Fruit fly (Drosophila melanogaster) Kc167 (cell line): ENCODE results near the gene Fdx1.

Experiments used
- Myc ChIP-seq: fragments of >200 bp; optimal IDR thresholded peaks from 2 replicates; lab custom pipeline; 2017; ENCODE audit warnings: missing external identifiers
- Sin3A ChIP-seq: fragments of >200 bp; optimal IDR thresholded peaks from 2 replicates; lab custom pipeline; 2018; ENCODE audit warnings: missing external identifiers
- h ChIP-seq: fragments of >200 bp; optimal IDR thresholded peaks from 3 replicates; lab custom pipeline; 2018; ENCODE audit warnings: missing external identifiers
- psq ChIP-seq: fragments of >200 bp; optimal IDR thresholded peaks from 2 replicates; lab custom pipeline; 2017; ENCODE audit warnings: missing external identifiers
- ttk ChIP-seq: sonication (Bioruptor generic); optimal IDR thresholded peaks from 2 replicates; lab custom pipeline; 2017; ENCODE audit warnings: missing external identifiers

DNA sequence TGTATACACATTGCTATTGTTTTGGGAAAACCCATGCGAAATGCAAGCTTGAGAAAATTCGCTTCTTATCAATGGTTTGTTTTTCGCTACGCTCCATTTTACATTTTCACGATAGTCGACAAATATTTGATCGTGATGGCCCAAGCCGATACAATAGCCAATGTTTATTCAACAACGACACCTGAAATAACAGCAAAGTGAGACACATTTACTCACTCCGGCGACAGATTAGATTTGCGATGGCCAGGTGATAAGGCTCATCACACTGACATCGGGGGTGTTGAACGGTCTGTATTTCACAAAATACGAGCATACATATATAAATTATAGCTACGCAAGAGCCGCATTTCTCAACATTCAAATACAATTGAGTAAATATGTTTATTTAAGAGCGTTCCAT is 26.1 kb upstream of the Fdx1 start:
- TF ChIP-seq psq (lab: Kevin White, UChicago), result no peak
- no peak for TF ChIP-seq Sin3A (lab: Kevin White, UChicago)
- no peak for TF ChIP-seq h
- TF ChIP-seq ttk, result no peak
- TF ChIP-seq Myc, result no peak
